Fruit fly (Drosophila melanogaster) S2 (cell line): ENCODE results near the gene Cpr65Az.

Experiments used
- CG8478 ChIP-seq: fragments of >200 bp; optimal IDR thresholded peaks from 2 replicates; lab custom pipeline; 2018
- CTCF ChIP-seq, 2 experiments: fragments of >200 bp; optimal IDR thresholded peaks; 2 replicates each; lab custom pipeline; 2018

Gene Cpr65Az

dm6 chr3L:6162483-6163128 is 2.0 kb downstream of the Cpr65Az start, which contains the start of gene Prdm13:
TSS of gene Prdm13 (plus strand) at chr3L:6163127.
- TF ChIP-seq CG8478 (lab: Kevin White, UChicago) (no peak), CTCF (optimal IDR thresholded peaks at IDR 0.05; lab: Kevin White, UChicago) (no peak)

dm6 chr3L:6173826-6174255 is 13.2 kb downstream of the Cpr65Az start, which contains the start of the genes fmt and CG7376:
TSS of gene fmt (minus strand) at chr3L:6173880.
TSS of gene CG7376 (plus strand) at chr3L:6174248.
- TF ChIP-seq CTCF (optimal IDR thresholded peaks at IDR 0.05; lab: Kevin White, UChicago) (no peak), CG8478 (lab: Kevin White, UChicago) (no peak)

DNA sequence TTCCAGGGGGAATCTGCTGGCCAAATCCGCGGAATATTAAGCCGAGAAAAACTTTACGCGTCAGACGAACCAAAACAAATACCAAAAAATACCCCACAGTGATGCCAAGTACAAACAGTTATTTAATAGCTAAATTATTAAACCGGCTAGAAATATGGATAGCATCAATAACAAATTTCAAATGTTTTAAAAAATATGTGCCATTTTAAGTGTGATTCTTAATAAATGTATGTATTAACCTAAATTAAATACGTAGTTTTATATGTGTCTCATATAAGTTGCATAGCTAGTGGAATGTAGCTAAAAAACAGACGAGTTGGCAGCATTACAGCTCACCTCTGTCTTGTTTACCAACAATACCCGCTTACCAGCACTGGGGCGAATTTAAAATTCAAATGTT is 21.2 kb downstream of the Cpr65Az start, which contains the start of gene CG10274:
Gene CG10274 (minus strand): TSS at position 54 of the 400 bp plus-strand sequence.
- TF ChIP-seq CTCF (optimal IDR thresholded peaks at IDR 0.05; lab: Kevin White, UChicago) = no peak
- no peak for TF ChIP-seq CG8478 (lab: Kevin White, UChicago)

DNA sequence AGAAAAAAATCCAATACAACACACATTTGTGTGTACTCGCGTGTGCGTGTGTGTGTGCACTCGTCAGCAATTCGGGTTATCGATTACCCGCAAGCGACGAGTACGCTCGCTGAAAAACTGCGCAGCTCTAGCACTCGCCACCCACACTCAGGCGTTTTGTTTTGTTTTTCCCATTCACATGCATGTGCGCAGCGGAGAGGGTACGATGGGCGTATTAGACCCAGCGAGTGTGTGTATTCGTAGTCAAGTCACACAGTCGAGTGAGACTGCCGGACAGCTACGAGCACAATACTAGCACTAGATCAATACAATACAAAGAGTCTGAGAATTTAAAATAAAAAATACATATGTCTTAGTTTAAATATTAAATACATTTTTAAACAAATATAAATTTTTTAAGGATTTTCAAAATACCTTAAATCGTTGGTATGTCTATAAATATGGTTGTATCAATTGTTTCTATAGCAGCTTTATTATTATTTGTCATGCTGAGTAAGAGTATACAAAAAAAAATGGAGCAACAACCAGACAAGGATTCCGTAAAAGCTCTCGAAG is 24.3 kb downstream of the Cpr65Az start, which contains the start of the genes D19B and CG43293:
Gene D19B (minus strand): TSS at position 37 of the 555 bp plus-strand sequence.
Gene CG43293 (plus strand): TSS at position 306 of the 555 bp plus-strand sequence.
- TF ChIP-seq CG8478 (lab: Kevin White, UChicago) (no peak), CTCF (optimal IDR thresholded peaks at IDR 0.05; lab: Kevin White, UChicago) (peak; percentile 30 to 53)

dm6 chr3L:6188995-6189927 is 28.6 kb downstream of the Cpr65Az start, which contains the start of the genes D19A and CG7386:
TSS of gene D19A (minus strand) at chr3L:6189123.
TSS of gene CG7386 (plus strand) at chr3L:6189745.
- TF ChIP-seq CTCF (optimal IDR thresholded peaks at IDR 0.05; lab: Kevin White, UChicago) (no peak), CG8478 (lab: Kevin White, UChicago) (no peak)

DNA sequence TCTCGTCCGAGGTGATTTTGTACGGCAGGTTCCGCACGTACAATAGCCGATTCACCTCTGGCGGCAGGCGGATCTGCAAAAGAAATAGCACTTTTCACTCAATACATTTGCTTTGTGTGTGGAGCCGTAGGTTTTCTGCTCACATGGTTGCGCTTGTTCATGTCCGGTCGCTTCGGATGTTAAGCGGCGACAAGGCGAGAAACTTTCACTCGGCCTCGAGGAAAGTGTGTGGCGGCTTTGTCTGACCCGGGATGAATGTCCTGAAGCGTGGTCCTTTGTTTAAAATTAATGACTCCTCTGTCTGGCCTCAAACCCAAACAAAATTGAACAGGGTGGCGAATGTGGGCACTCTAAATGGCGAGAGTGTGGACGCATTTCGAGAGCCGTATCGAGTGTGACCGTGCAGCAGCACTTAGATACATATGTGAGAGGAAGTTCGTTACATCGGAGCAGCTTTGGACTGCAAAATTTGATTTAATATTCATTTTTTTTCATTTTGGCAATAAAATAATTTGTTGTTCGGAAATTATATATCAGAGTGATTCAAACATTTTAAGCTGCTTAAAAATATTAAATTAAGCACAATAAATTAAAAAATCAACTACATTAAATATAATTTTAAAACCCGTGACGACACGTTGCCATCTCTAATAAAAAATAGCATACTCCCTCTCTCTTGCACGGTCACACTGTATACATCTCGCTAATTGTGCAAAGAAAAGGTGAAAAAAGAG is 32.4 kb downstream of the Cpr65Az start, which contains the start of the genes Sf3b6 and Tnpo:
Gene Sf3b6 (minus strand): TSS at position 358 of the 734 bp plus-strand sequence.
Gene Tnpo (plus strand): TSS at position 659 of the 734 bp plus-strand sequence.
- peak in 1 of 2 experiments; percentile 4 for TF ChIP-seq CTCF (optimal IDR thresholded peaks at IDR 0.05; lab: Kevin White, UChicago)
- TF ChIP-seq CG8478 (lab: Kevin White, UChicago) = no peak

DNA sequence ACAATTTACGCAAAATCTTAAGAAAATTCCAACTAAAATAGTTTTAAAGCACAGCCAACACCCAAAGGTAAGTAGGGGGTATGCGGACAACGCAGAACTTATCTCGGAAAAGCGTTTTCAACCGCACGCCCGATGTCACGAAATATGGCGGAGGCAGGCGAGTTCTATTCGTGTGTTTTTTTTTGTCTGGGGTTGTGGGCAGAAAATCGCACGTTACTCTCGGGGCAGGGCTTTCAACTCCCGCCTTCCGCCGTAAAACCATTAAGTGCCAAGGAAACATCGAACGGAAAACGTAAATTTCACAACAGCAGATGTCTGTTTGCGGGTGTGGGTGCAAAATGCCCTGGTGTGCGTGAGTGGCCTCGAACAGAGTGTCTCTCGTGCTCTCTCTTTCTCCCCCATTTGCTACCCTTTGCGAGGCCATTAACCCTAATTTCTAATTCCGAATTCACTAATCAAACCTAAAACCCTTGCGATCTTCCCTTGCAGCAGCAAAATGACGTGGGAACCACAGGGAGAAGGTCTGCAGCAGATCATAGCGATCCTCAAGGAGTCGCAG is 33.0 kb downstream of the Cpr65Az start:
- TF ChIP-seq CG8478 (lab: Kevin White, UChicago) (no peak), CTCF (optimal IDR thresholded peaks at IDR 0.05; lab: Kevin White, UChicago) (no peak)

DNA sequence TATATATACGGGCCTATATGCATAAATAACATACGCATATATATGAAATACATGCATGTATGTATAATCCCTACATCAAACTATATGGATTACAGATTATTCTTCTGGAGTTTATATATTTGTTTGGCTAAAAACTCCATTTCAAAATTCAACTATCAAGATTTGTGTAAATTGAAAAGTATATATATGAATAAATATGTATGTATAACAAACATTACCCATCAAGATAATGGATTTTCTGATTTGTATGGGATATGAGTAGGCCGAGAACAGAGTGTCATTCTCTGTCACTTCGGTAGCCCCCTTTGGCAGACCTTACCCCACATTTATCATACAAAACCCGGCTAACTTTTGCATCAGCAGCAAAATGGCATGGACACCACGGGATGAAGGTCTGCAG is 39.6 kb downstream of the Cpr65Az start, which contains the start of gene CG8219:
Gene CG8219 (plus strand): TSS at position 301 of the 400 bp plus-strand sequence.
- TF ChIP-seq CTCF (optimal IDR thresholded peaks at IDR 0.05; lab: Kevin White, UChicago) (no peak), CG8478 (lab: Kevin White, UChicago) (no peak)
